Worm (Caenorhabditis elegans): ENCODE results near the gene Y22D7AL.10.
A peak's percentile ranks its signal among the peaks of the same experiment; 100 is the strongest.

Y22D7AL.10 gene

DNA sequence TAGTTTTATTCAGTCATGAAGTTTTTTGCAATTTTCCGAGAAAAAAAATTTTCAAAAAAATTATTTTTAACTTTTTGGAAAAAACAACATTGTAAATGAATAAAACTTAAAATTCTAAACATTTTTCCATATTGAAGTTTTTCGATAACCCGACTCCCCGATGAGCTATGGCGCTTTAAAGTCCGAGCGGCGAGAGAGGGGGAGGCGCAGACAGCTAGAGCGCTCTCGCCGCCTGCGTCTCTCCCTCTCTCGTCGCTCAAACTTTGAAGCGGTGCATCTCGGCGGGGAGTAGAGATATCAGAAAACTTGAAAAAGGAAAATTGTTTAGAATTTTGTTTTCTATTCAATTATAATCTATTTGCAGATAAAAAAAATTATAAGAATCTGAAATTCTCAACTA lies 19.6 kb upstream of the Y22D7AL.10 start:
- TF ChIP-seq W03F9.2 (tag; optimal IDR thresholded peaks at IDR 0.05), result no peak
- TF ChIP-seq dao-5 (tag; optimal IDR thresholded peaks at IDR 0.05), result no peak
- no peak for TF ChIP-seq him-1 (tag; optimal IDR thresholded peaks at IDR 0.05)

DNA sequence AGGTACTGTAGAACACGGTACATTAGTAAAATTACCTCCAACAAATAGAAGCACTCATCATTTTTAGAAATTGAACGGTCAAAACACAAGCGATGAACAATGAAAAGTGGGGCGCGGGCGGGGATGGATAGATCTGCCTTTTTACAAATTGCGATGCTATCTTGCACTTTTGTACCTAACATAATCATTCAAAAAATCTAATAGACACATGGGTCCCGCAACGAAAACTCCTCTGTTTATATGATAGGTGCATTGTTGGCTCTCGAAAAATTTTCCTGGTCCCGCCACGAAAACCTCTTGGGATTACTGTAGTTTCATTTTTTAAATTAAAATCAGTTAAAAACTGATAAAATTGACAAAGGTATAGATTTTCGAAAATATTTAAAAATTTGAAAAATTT lies 15.5 kb upstream of the Y22D7AL.10 start, which contains the start of gene Y22D7AL.11:
TSS of gene Y22D7AL.11 (minus strand) at position 101 of the 400 bp plus-strand sequence.
- TF ChIP-seq him-1 (tag; optimal IDR thresholded peaks at IDR 0.05) (no peak), W03F9.2 (tag; optimal IDR thresholded peaks at IDR 0.05) (no peak), dao-5 (tag; optimal IDR thresholded peaks at IDR 0.05) (no peak)

DNA sequence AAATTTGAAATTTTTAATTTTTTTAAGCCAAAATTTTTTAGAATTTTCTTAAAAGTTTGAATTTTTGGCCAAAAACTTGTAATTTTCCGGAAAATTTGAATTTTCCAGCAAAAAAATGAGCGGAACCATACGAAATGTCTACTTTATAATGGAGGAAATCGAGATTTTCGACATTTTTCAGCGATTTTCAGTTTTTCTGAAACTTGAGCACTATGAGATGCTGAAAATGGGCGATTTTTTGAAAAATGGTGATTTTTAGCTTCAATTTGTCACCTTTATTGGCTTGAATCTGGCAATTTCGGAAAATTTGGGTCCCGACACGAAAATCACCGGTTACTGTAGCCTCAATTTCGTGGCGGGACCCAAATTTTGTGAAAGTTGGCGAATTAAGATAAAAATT lies 7.8 kb upstream of the Y22D7AL.10 start, which contains the start of gene Y22D7AL.4:
TSS of gene Y22D7AL.4 (plus strand) at position 109 of the 400 bp plus-strand sequence.
- no peak for TF ChIP-seq dao-5 (tag; optimal IDR thresholded peaks at IDR 0.05)
- no peak for TF ChIP-seq W03F9.2 (tag; optimal IDR thresholded peaks at IDR 0.05)
- no peak for TF ChIP-seq him-1 (tag; optimal IDR thresholded peaks at IDR 0.05)

DNA sequence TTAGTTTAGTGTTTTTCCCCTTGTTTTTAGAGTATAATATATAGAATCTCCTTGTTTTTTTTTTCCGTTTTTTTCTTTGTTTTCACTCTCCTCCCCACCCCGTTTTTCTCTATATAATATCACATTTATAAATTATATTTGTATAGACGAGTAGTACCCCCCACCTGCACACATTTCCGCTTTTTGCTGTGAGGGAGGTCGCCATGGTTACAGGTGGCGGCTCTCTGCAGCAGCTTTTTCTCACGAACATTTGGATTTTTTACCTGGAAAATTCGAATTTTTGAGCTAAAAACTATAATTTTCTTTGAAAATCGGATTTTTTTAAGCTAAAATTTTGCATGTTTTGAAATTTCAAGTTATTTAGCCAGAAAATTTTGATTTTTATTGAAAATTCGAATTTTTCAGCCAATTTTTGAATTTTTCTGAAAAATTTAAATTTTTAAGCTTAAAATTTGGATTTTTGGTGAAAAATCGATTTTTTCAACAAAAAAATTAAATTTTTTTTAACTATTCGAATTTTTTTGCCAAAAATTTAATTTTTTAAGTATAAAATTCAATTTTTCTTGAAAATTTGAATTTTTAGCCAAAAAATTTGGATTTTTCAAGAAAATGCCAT lies 7.0 kb upstream of the Y22D7AL.10 start:
- TF ChIP-seq him-1 (tag; optimal IDR thresholded peaks at IDR 0.05), result no peak
- no peak for TF ChIP-seq W03F9.2 (tag; optimal IDR thresholded peaks at IDR 0.05)
- no peak for TF ChIP-seq dao-5 (tag; optimal IDR thresholded peaks at IDR 0.05)

DNA sequence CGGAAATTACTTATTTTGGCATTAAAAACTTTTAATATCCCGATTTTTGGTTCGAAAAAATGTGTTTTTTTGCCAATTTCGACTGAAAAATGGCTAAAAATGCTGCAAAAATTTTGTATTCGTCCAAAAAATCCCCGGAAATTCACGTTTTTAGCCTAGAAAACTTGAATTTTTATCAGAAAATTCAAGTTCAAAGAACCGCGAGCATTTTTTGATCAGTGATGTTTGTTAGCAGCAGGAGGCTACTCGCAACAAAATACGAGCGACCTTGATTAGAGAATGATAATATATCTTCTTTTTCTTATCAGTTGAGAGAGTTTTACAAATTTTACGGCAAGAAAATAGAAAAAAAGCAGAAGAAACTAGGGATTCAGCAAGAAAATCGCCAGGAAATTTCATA lies 3.6 kb upstream of the Y22D7AL.10 start:
- TF ChIP-seq W03F9.2 (tag; optimal IDR thresholded peaks at IDR 0.05) (no peak), him-1 (tag; optimal IDR thresholded peaks at IDR 0.05) (no peak), dao-5 (tag; optimal IDR thresholded peaks at IDR 0.05) (no peak)

DNA sequence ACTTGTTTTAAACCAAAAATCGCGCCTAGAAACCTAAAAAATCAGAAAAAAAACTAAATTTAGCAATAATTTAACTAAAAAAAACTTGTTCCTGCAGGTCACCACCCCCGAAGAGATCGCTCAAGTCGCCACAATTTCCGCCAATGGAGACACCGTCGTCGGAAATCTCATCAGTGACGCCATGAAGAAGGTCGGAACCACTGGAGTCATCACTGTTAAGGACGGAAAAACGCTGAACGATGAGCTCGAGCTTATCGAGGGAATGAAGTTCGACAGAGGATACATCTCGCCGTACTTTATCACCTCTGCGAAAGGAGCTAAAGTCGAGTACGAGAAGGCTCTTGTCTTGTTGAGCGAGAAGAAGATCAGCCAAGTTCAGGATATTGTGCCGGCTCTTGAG lies 2.6 kb upstream of the Y22D7AL.10 start:
- TF ChIP-seq dao-5 (tag; optimal IDR thresholded peaks at IDR 0.05) (no peak), him-1 (tag; optimal IDR thresholded peaks at IDR 0.05) (no peak), W03F9.2 (tag; optimal IDR thresholded peaks at IDR 0.05) (no peak)

DNA sequence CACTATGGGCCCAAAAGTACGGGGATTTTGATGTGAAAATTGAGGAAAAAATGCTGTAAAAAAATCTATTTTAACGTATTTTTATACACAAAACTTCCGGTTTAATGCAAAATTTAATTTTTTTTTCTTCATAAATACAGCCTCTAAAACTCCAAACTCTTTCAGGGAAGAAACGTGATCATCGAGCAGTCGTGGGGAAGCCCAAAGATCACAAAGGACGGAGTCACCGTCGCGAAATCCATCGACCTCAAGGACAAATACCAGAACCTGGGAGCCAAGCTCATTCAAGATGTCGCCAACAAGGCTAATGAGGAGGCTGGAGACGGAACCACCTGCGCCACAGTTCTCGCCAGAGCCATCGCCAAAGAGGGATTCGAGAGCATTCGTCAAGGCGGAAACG lies 1.2 kb upstream of the Y22D7AL.10 start:
- TF ChIP-seq W03F9.2 (tag; optimal IDR thresholded peaks at IDR 0.05), result no peak
- TF ChIP-seq dao-5 (tag; optimal IDR thresholded peaks at IDR 0.05), result no peak
- no peak for TF ChIP-seq him-1 (tag; optimal IDR thresholded peaks at IDR 0.05)

DNA sequence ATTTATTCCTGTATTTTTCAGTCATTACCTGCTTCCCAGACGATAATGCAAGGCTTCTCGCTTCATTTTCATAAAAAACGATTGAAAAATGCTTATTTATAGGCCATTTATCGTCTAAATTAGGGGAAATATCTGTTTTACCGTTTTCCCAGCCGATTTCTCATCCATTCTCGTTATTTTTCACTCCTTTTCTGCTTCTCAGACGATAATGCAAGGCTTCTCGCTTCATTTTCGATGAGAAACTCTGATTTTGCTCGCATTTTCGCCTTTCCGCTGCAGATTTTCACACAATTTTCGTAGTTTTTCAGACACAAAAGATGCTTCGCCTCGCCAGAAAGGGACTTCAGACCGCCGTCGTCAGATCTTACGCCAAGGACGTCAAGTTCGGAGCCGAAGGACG lies 713 bp upstream of the Y22D7AL.10 start, which contains the start of gene hsp-60:
TSS of gene hsp-60 (plus strand) at position 301 of the 400 bp plus-strand sequence.
- TF ChIP-seq W03F9.2 (tag; optimal IDR thresholded peaks at IDR 0.05), result no peak
- TF ChIP-seq him-1 (tag; optimal IDR thresholded peaks at IDR 0.05), result no peak
- no peak for TF ChIP-seq dao-5 (tag; optimal IDR thresholded peaks at IDR 0.05)

DNA sequence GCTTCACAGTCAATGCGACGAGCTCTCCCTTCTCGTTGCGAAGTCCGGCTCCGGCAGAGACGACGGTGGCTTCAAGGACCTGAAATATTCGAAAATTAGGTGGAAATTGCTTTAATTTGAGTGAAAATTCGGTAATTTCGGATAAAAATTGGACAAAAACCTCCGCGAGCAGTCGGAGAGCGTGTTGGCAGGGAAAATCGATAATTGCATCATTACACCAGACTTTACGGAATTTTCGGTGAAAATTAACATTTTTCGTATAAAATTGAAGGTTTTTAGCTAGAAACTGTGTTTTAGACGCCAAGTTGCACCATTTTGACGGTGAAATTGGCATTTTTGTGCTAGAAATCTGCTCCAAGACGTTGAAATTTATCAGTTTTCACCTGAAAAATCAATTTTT lies 417 bp downstream of the Y22D7AL.10 start:
- no peak for TF ChIP-seq dao-5 (tag; optimal IDR thresholded peaks at IDR 0.05)
- no peak for TF ChIP-seq W03F9.2 (tag; optimal IDR thresholded peaks at IDR 0.05)
- no peak for TF ChIP-seq him-1 (tag; optimal IDR thresholded peaks at IDR 0.05)

DNA sequence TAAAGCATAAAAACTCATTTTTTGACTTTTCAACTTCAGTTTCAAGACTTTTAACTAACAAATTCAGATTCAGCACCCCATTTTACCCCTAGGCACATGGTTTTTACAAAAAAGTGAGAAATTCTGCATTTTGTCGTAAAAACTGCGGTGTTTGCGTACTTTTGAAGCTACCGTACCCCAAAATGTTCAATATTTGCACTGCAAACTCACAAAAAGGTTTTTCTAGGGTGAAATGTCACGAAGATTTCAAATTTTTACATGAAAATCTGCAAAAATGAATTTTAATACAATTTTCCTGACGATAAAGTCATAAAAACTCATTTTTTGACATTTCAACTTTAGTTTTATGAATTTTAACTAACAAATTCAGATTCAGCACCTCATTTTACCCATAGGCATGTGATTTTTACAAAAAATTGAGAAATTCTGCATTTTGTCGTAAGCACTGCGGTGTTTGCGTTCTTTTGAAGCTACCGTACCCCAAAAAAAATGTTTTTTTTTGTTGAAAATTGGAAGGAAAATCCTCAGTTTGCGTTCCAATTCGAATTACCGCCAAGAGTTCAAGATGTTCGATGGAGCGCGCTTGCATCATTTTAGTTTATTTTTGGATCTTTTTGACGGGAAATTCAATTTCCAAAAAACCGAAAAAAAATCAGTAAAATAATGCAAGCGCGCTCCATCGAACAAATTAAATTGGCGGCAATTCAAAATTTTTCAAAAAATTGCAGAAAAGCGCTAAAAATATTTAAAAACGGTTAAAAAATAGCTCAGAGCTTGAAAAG lies 2.3 kb downstream of the Y22D7AL.10 start:
- TF ChIP-seq W03F9.2 (tag; optimal IDR thresholded peaks at IDR 0.05) (no peak), him-1 (tag; optimal IDR thresholded peaks at IDR 0.05) (no peak), dao-5 (tag; optimal IDR thresholded peaks at IDR 0.05) (peak; percentile 33)

DNA sequence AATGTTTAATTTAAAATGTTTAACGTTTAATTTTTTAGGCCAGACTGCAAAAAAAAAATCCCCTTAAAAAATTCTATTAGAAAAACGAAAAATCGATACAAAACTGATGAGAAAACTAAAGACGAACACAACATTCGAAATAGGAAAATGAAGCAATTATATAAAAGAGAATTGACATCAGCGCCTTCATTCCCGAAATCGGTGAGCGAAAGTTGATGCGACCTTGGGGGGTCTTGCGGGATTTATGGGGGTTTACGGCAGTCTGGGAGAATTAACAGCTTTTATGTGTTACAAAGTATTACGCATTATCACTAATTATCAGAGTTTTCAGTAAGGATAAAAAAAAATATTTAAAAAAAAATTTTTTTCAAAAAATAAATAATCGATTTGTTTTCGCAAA lies 4.3 kb downstream of the Y22D7AL.10 start:
- TF ChIP-seq dao-5 (tag; optimal IDR thresholded peaks at IDR 0.05), result no peak
- no peak for TF ChIP-seq W03F9.2 (tag; optimal IDR thresholded peaks at IDR 0.05)
- no peak for TF ChIP-seq him-1 (tag; optimal IDR thresholded peaks at IDR 0.05)

DNA sequence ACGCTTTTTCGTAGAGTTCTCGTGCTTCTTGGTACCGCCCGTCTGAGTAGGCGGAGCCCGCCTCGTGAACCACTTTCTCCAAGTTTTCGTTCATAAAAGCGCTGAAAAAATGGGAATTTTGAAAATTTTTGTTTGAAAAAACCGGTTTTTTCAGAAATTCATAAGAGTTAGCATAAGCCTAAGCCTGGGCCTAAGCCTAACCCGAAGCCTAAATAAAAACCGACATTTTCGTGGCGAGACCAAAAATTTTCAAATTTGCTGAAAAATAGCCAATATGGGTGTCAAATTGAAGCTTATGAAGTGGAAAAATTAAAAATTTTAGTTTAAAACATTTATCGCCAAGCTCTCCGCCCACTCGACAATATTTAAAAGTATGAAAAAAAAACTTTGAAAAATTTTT lies 4.8 kb downstream of the Y22D7AL.10 start, which contains the start of gene Y22D7AL.9:
TSS of gene Y22D7AL.9 (minus strand) at position 101 of the 400 bp plus-strand sequence.
- TF ChIP-seq dao-5 (tag; optimal IDR thresholded peaks at IDR 0.05), result no peak
- no peak for TF ChIP-seq W03F9.2 (tag; optimal IDR thresholded peaks at IDR 0.05)
- TF ChIP-seq him-1 (tag; optimal IDR thresholded peaks at IDR 0.05), result no peak

DNA sequence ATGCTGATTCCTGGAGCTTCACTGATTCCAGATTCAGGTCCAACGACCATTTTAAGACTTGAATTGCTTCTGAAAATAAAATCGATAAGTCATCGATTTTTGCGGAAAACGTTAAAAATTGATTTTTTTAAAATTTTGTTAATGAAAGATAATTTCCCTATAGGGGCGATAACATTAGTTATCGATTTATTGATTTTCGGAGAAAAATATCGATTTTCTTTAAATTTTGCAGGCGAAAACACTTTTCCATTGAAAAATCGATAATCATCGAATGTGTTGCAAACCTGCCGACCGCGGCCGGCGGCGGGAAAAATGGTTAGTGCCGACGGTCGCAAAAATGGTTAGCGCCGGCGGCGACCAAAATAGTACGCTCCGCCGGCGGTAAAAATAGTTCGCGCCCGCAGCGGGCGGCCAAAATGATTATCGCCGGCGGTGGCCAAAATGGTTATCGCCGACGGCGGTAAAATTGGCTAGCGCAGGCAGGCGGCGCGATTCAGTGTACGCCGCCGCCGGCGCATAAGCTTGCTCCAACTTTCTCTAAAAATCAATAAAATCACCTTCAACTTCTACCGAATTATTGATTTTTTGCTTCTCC lies 5.7 kb downstream of the Y22D7AL.10 start:
- TF ChIP-seq W03F9.2 (tag; optimal IDR thresholded peaks at IDR 0.05) (no peak), him-1 (tag; optimal IDR thresholded peaks at IDR 0.05) (no peak), dao-5 (tag; optimal IDR thresholded peaks at IDR 0.05) (no peak)

DNA sequence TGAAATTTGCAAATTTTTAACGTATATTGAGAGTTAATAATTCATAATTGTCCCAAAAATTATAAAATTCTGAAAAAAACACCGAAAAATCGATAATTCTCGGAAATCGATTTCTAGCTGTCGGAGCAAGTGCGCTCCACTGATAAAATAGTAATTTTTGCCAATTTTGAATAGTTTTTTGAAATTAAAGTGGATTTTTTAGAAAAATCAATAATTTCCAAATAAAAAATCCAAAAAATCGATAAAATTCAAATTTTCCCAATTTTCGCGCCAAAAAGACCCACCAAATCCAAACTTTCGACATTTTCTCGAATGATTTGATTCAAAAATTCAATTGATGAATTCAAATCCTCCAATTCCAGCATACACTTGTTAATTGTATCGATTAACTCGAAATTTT lies 7.8 kb downstream of the Y22D7AL.10 start:
- no peak for TF ChIP-seq W03F9.2 (tag; optimal IDR thresholded peaks at IDR 0.05)
- TF ChIP-seq him-1 (tag; optimal IDR thresholded peaks at IDR 0.05), result no peak
- TF ChIP-seq dao-5 (tag; optimal IDR thresholded peaks at IDR 0.05), result no peak
